Fruit fly (Drosophila melanogaster): ENCODE data around the gene Ir94c.
A peak's percentile ranks its signal among the peaks of the same experiment; 100 is the strongest.

The Ir94c gene

dm6 chr3R:22149923-22150322 lies 30.7 kb upstream of the Ir94c start:
- no peak for TF ChIP-seq ss (GFP tag; optimal IDR thresholded peaks at IDR 0.05)
- peak; percentile 41 for TF ChIP-seq pdm3 (GFP tag; optimal IDR thresholded peaks at IDR 0.05)
- peak; percentile 64 for TF ChIP-seq dac (GFP tag; optimal IDR thresholded peaks at IDR 0.05)
- no peak for TF ChIP-seq CG1621 (tag; optimal IDR thresholded peaks at IDR 0.05)
- peak; percentile 24 for TF ChIP-seq dsx (GFP tag; optimal IDR thresholded peaks at IDR 0.05; ENCODE audit: poor library complexity, severe bottlenecking)
- no peak for TF ChIP-seq cyc (GFP tag; optimal IDR thresholded peaks at IDR 0.05)
- peak; percentile 44 for TF ChIP-seq CG11294 (GFP tag; IDR thresholded peaks at IDR 0.05)
- TF ChIP-seq Sox102F (GFP tag; optimal IDR thresholded peaks at IDR 0.05): no peak
- TF ChIP-seq Hr39 (GFP tag; optimal IDR thresholded peaks at IDR 0.05): no peak
- TF ChIP-seq acj6 (GFP tag; optimal IDR thresholded peaks at IDR 0.05): peak; percentile 51
- no peak for TF ChIP-seq Eip93F (GFP tag; optimal IDR thresholded peaks at IDR 0.05)
- TF ChIP-seq Sox14 (GFP tag; optimal IDR thresholded peaks at IDR 0.05): peak; percentile 52
- TF ChIP-seq Ets21C (GFP tag; optimal IDR thresholded peaks at IDR 0.05): no peak
- peak; percentile 87 for TF ChIP-seq CG8119 (GFP tag; IDR thresholded peaks at IDR 0.05)
- no peak for TF ChIP-seq CG31627 (GFP tag; optimal IDR thresholded peaks at IDR 0.05)
- peak; percentile 81 for TF ChIP-seq Eip78C (GFP tag)
- TF ChIP-seq eg (GFP tag; IDR thresholded peaks at IDR 0.05): peak; percentile 82
- TF ChIP-seq CG11762 (GFP tag; optimal IDR thresholded peaks at IDR 0.05; ENCODE audit: insufficient read depth): peak; percentile 37
- no peak for TF ChIP-seq CG6792 (GFP tag; optimal IDR thresholded peaks at IDR 0.05)
- TF ChIP-seq CG32006 (GFP tag; optimal IDR thresholded peaks at IDR 0.05): peak; percentile 90
- TF ChIP-seq CG16779 (tag; optimal IDR thresholded peaks at IDR 0.05): peak; percentile 7
- TF ChIP-seq CG6808 (GFP tag; optimal IDR thresholded peaks at IDR 0.05): no peak
- TF ChIP-seq CG15336 (GFP tag; IDR thresholded peaks at IDR 0.05): peak; percentile 93
- no peak for TF ChIP-seq Eip75B (GFP tag; optimal IDR thresholded peaks at IDR 0.05)
- no peak for TF ChIP-seq fd85E (GFP tag; optimal IDR thresholded peaks at IDR 0.05)
- no peak for TF ChIP-seq CG6854 (GFP tag; optimal IDR thresholded peaks at IDR 0.05)
- TF ChIP-seq CG3919 (GFP tag; optimal IDR thresholded peaks at IDR 0.05): peak; percentile 58
- TF ChIP-seq esn (GFP tag; optimal IDR thresholded peaks at IDR 0.05): no peak
- TF ChIP-seq CG11902 (GFP tag; optimal IDR thresholded peaks at IDR 0.05): no peak
- TF ChIP-seq CG10631 (GFP tag; optimal IDR thresholded peaks at IDR 0.05): peak; percentile 55
- peak; percentile 33 for TF ChIP-seq svp (GFP tag)
- TF ChIP-seq CG7368 (GFP tag; optimal IDR thresholded peaks at IDR 0.05): peak; percentile 28
- no peak for TF ChIP-seq fd59A (GFP tag; optimal IDR thresholded peaks at IDR 0.05)
- no peak for TF ChIP-seq Blimp-1 (GFP tag; optimal IDR thresholded peaks at IDR 0.05)
- TF ChIP-seq CG8319 (GFP tag; optimal IDR thresholded peaks at IDR 0.05): no peak
- TF ChIP-seq Ets96B (tag; optimal IDR thresholded peaks at IDR 0.05): peak; percentile 34
- peak; percentile 59; the same call in 1 of the 2 replicates for TF ChIP-seq Gug (GFP tag; IDR thresholded peaks at IDR 0.05)
- peak; percentile 80 for TF ChIP-seq CG4318 (GFP tag; optimal IDR thresholded peaks at IDR 0.05)
- peak; percentile 71 for TF ChIP-seq Lpt (GFP tag; optimal IDR thresholded peaks at IDR 0.05)
- TF ChIP-seq fkh (GFP tag; optimal IDR thresholded peaks at IDR 0.05): no peak
- TF ChIP-seq CG6163 (GFP tag; IDR thresholded peaks at IDR 0.05): peak; percentile 86
- TF ChIP-seq lz (GFP tag; optimal IDR thresholded peaks at IDR 0.05): no peak
- no peak for TF ChIP-seq vri (GFP tag; optimal IDR thresholded peaks at IDR 0.05)
- TF ChIP-seq Met (GFP tag; optimal IDR thresholded peaks at IDR 0.05): no peak
- no peak for TF ChIP-seq spab (GFP tag; optimal IDR thresholded peaks at IDR 0.05)
- peak; percentile 59 for TF ChIP-seq OdsH (GFP tag; optimal IDR thresholded peaks at IDR 0.05)
- peak in 1 of 2 experiments; percentile 56 for TF ChIP-seq salr (GFP tag; optimal IDR thresholded peaks at IDR 0.05)
- TF ChIP-seq Hr38 (GFP tag; optimal IDR thresholded peaks at IDR 0.05): no peak
- peak; percentile 88 for TF ChIP-seq Hr4 (GFP tag; optimal IDR thresholded peaks at IDR 0.05)
- peak; percentile 75 for TF ChIP-seq CG6276 (GFP tag; optimal IDR thresholded peaks at IDR 0.05)
- no peak for TF ChIP-seq CG34406 (GFP tag; optimal IDR thresholded peaks at IDR 0.05)
- TF ChIP-seq CG8632 (GFP tag; optimal IDR thresholded peaks at IDR 0.05): no peak
- no peak for TF ChIP-seq Sox15 (GFP tag; optimal IDR thresholded peaks at IDR 0.05)
